Fruit fly (Drosophila melanogaster) whole organism: Measurements from ENCODE around the gene mtsh.

Experiments
- Dll ChIP-seq: fragments of >200 bp; optimal IDR thresholded peaks from 2 replicates; lab custom pipeline; 2017
- EcR ChIP-seq, 2 experiments: fragments of >200 bp; optimal IDR thresholded peaks; 2 replicates each; lab custom pipeline; 2017; ENCODE audit warnings: missing biosample characterization in 2 of 2, missing genetic modification characterization in 2 of 2, missing genetic modification reagents in 2 of 2

- TF ChIP-seq EcR (GFP tag; optimal IDR thresholded peaks at IDR 0.05; lab: Kevin White, UChicago), result no peak
- no peak for TF ChIP-seq Dll (lab: Kevin White, UChicago)
These were observed 20.1 kb upstream of the mtsh start for dm6 chr2L:8339751-8340349.
